Worm (Caenorhabditis elegans) whole organism, early embryonic: ENCODE measurements around the gene ubc-24.

Experiments
- B0310.2 ChIP-seq: sonication (generic microtip); optimal IDR thresholded peaks from 2 replicates; lab custom pipeline; 2016; ENCODE audit warnings: mild to moderate bottlenecking, missing genetic modification characterization, missing compliant biosample characterization
- F13C5.2 ChIP-seq: sonication (generic microtip); optimal IDR thresholded peaks from 2 replicates; lab custom pipeline; 2017; ENCODE audit warnings: mild to moderate bottlenecking, missing genetic modification characterization, inconsistent platforms, missing compliant biosample characterization
- aly-1 ChIP-seq: sonication (generic microtip); optimal IDR thresholded peaks from 2 replicates; lab custom pipeline; 2016; ENCODE audit warnings: missing genetic modification characterization, missing compliant biosample characterization
- ama-1 ChIP-seq: fragments of 150-350 bp; optimal IDR thresholded peaks from 2 replicates; lab custom pipeline; 2014
- ceh-13 ChIP-seq: fragments of 200-800 bp; sonication (Bioruptor generic); optimal IDR thresholded peaks from 2 replicates; lab custom pipeline; 2018; ENCODE audit warnings: mild to moderate bottlenecking, missing genetic modification characterization, missing compliant biosample characterization
- hmbx-1 ChIP-seq: sonication (generic microtip); optimal IDR thresholded peaks from 2 replicates; lab custom pipeline; 2016; ENCODE audit warnings: mild to moderate bottlenecking, missing genetic modification characterization, missing compliant biosample characterization
- hnd-1 ChIP-seq: sonication (generic microtip); optimal IDR thresholded peaks from 2 replicates; lab custom pipeline; 2016; ENCODE audit warnings: missing genetic modification characterization, missing compliant biosample characterization
- pes-1 ChIP-seq: fragments of 200-800 bp; sonication (Bioruptor generic); IDR thresholded peaks from 2 replicates; pipeline ENCODE4 v1.3.6; 2022; ENCODE audit warnings: missing genetic modification reagents, missing genetic modification characterization, missing compliant biosample characterization
- tbx-11 ChIP-seq: fragments of 200-800 bp; sonication (Bioruptor generic); IDR thresholded peaks from 2 replicates; pipeline ENCODE4 v1.3.6; 2022; ENCODE audit warnings: missing genetic modification characterization, missing compliant biosample characterization
- tbx-37 ChIP-seq: fragments of 200-800 bp; sonication (Bioruptor generic); conservative IDR thresholded peaks from 2 replicates; pipeline ENCODE4 v1.3.6; 2022; ENCODE audit warnings: missing genetic modification reagents, missing genetic modification characterization, missing compliant biosample characterization
- tra-4 ChIP-seq: sonication (generic microtip); optimal IDR thresholded peaks from 2 replicates; lab custom pipeline; 2017; ENCODE audit warnings: missing genetic modification characterization, missing compliant biosample characterization

- TF ChIP-seq aly-1 (tag; lab: Kevin White, UChicago) (no peak), hmbx-1 (tag; lab: Kevin White, UChicago) (no peak), hnd-1 (tag; lab: Kevin White, UChicago) (no peak), pes-1 (GFP tag; lab: Robert Waterston, UW) (no peak), tra-4 (tag; lab: Kevin White, UChicago) (no peak), F13C5.2 (tag; lab: Kevin White, UChicago) (no peak), tbx-37 (no peak), ama-1 (lab: Kevin White, UChicago) (no peak), B0310.2 (tag; lab: Kevin White, UChicago) (no peak), ceh-13 (GFP tag; lab: Kevin White, UChicago) (no peak), tbx-11 (GFP tag; lab: Robert Waterston, UW) (no peak)
Observed at ce11 chrII:8428758-8428946, 23.2 kb downstream of the ubc-24 start, which contains the start of gene F14E5.2.
